Worm (Caenorhabditis elegans): Measurements from ENCODE around the gene C01G6.4.

DNA sequence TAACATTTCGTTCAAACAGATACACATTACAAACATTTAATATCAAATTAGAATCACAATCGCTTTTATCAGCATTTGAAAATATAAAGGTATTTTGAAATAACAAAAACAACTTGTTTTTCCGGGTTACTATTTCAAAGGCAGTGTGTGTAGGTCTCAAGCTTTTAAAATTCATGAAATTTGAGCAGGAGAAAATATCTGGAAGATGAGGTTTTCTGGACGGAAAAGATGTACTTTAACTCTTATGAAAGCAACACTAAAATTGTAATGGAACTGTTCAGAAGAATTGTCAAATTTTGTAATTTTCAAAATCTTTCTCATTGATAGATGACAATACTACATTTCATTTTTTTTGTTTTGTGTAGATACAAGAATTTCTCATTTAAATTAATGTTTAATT, 14.3 kb downstream of the C01G6.4 start:
- TF ChIP-seq egl-27 (tag; optimal IDR thresholded peaks at IDR 0.05) (no peak), ceh-82 (tag; optimal IDR thresholded peaks at IDR 0.05) (no peak)

Measured in whole organism, L1 larva.